Fruit fly (Drosophila melanogaster): Measurements from ENCODE around the gene Ssadh.

DNA sequence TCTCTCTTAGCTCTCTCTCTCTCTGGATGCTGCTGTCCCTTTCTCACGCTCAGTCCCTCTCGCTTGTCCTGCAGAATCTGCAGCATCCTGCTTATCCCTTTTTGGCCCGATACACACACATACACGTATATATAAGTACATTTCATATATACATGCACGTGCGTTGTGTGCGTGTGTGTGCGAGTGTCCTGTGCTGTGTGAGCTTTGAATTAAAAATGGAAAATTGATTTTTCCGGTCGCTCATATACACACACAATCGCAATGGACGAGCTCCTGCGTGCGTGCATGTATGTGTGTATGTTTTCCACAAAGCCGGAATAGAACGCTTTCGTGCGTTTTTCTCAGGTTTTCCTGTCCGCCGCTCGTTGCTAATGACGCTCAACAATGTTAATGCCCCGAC is 38.2 kb downstream of the Ssadh start:
- TF ChIP-seq Sin3A (optimal IDR thresholded peaks at IDR 0.05) (no peak), ttk (optimal IDR thresholded peaks at IDR 0.05) (no peak), insv (optimal IDR thresholded peaks at IDR 0.05) (no peak), psq (optimal IDR thresholded peaks at IDR 0.05) (no peak), h (optimal IDR thresholded peaks at IDR 0.05) (no peak), Myc (optimal IDR thresholded peaks at IDR 0.05) (no peak)
